Fruit fly (Drosophila melanogaster) S2 (cell line): ENCODE measurements around the gene Fer1.

Experiments
- CG8478 ChIP-seq: fragments of >200 bp; optimal IDR thresholded peaks from 2 replicates; lab custom pipeline; 2018
- CTCF ChIP-seq, 2 experiments: fragments of >200 bp; optimal IDR thresholded peaks; 2 replicates each; lab custom pipeline; 2018

Gene Fer1

DNA sequence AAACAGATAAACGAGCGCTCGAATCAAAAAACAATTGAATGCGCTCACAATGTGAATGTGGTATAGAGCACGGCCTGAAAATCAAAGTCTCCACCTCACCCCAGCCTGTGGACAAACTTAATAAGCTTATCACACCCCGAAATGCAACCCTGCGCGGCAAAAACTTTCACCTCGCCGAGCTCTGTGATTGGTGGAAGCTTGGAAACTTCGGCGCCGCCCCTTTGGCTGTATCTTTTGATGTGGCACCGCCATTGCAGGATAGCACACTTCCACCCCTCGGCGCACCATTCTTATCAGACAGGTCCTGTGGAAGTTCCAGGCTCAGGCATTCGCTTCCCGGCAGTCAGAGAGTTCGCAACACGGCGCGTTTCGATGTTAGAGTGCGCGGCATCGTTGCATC, at the start of gene Fer1:
Gene Fer1, plus strand, starts transcription at position 326 of the 400 bp plus-strand sequence.
- TF ChIP-seq CTCF (optimal IDR thresholded peaks at IDR 0.05; lab: Kevin White, UChicago) (no peak), CG8478 (no peak)

dm6 chr3R:7086377-7087200, 49.4 kb upstream of the Fer1 start, which contains the start of gene alphaTub84B:
TSS of gene alphaTub84B (plus strand) at chr3R:7086599.
- peak; percentile 49 to 59 for TF ChIP-seq CTCF (optimal IDR thresholded peaks at IDR 0.05; lab: Kevin White, UChicago)
- no peak for TF ChIP-seq CG8478

- TF ChIP-seq CG8478: no peak
- TF ChIP-seq CTCF (optimal IDR thresholded peaks at IDR 0.05; lab: Kevin White, UChicago): no peak
Measured at dm6 chr3R:7087201-7087505, 48.9 kb upstream of the Fer1 start.

DNA sequence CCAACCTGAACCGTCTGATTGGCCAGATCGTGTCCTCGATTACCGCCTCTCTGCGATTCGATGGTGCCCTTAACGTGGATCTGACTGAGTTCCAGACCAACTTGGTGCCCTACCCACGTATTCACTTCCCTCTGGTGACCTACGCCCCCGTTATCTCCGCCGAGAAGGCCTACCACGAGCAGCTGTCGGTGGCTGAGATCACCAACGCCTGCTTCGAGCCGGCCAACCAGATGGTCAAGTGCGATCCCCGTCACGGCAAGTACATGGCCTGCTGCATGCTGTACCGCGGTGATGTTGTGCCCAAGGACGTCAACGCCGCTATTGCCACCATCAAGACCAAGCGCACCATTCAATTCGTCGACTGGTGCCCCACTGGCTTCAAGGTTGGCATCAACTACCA, 48.1 kb upstream of the Fer1 start:
- TF ChIP-seq CTCF (optimal IDR thresholded peaks at IDR 0.05; lab: Kevin White, UChicago): no peak
- no peak for TF ChIP-seq CG8478

- TF ChIP-seq CG8478: no peak
- peak in 1 of 2 experiments; percentile 17 for TF ChIP-seq CTCF (optimal IDR thresholded peaks at IDR 0.05; lab: Kevin White, UChicago)
Measured at dm6 chr3R:7088837-7089361, 47.1 kb upstream of the Fer1 start.

dm6 chr3R:7089522-7090336, 46.3 kb upstream of the Fer1 start:
- no peak for TF ChIP-seq CG8478
- no peak for TF ChIP-seq CTCF (optimal IDR thresholded peaks at IDR 0.05; lab: Kevin White, UChicago)

DNA sequence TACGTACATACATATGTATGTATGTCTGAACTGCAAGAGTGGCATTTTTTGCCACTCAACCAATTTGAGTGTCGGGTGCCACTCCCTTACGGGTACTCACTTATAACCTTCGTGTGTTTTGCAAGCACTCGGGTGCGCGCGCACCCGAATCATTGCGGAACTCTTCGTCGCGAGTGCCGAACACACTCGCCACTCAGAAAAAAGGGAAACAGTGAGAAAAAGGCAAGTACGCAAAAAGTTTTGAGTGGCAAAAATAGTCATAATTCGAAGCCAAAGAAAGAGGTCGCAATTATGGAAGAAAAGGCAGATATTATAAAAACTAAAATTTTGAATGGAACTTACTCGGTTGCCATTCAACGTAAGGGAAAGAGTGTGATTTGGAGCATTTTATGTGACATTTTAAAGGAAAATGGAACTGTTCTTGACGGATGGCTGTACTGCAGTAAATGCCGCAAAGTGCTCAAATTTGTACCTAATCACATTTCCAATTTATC, 45.6 kb upstream of the Fer1 start:
- no peak for TF ChIP-seq CG8478
- no peak for TF ChIP-seq CTCF (optimal IDR thresholded peaks at IDR 0.05; lab: Kevin White, UChicago)

DNA sequence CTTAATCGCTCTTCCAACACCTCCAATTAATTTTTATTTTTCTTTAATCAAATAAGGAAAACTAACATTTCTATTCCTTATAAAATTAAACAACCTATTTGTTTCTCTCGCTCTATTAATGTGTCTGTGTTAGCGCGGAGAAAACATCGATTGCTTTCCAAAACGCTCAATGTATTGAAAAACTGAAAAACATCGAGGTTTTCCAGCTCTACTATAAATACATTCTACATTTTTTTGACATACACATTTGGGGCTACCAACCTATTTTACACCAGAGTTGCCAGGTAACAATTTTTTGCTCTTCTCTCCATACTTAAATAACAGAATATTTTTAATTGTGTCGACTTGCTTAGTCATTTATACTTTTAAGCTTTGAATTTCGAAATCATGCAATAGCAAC, 44.1 kb upstream of the Fer1 start:
- TF ChIP-seq CG8478: no peak
- TF ChIP-seq CTCF (optimal IDR thresholded peaks at IDR 0.05; lab: Kevin White, UChicago): peak in 1 of 2 experiments; percentile 51

DNA sequence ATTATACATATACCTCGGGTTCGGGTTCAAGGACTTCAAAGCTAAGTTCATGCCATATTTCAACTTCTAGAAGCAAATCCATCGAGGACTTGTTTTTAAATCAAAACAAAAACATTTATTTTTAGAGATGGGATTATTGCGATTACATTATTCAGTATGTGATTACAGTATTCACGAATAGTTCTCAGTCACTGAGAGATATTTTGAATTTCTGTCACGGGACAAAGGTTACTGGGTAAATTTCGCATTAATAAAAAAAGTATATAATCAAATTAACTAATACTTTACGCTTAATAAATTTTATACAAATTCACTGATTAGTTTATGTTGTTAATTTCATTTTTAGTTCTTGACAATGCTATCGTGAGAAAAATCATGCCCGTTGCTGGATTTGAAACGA, 42.4 kb upstream of the Fer1 start:
- no peak for TF ChIP-seq CG8478
- TF ChIP-seq CTCF (optimal IDR thresholded peaks at IDR 0.05; lab: Kevin White, UChicago): no peak

dm6 chr3R:7094368-7094767, 41.6 kb upstream of the Fer1 start:
- TF ChIP-seq CG8478 (no peak), CTCF (optimal IDR thresholded peaks at IDR 0.05; lab: Kevin White, UChicago) (no peak)

DNA sequence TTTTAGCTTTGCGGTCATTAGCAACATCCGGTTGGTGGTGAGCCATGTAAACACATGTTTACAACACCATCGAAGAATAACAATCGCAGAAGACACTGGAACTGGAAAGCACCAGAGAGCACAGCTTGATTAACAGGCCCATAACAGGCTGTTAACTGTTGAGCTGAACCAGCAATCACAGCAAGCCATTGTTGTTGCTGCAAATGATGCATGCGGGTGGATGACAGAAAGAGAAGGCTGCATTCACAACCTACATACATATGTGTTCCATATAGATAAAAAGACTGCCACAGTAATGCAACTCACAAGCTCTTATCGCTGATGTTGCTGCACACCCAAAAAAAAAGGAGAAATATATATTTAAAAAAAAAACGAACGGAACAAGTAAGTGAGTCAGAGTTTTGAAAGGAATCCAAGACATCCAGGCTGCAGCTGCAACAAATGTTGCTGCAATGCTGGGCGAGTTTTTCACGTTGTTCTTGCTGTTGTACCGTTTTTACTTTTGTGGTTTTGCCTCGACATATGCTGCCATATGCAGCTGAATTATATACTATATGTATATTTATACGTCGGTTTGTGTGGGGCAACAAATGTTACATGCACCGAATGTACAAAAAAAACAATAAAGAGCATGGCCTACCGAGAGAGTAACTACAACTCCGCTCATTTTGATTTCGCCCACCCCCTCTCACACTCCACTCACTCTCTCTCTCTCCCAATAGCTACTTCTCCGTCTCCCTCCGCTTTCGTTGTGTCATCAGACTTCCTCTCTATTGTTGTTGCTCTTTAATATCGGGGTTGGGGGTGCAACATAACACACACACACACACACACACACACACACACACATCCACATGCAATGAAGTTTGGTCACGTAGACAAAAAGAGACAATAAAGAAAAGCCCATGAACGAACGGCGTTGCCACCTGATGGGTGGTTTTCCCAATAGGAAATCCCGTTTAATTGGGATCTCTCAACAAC, 32.9 kb upstream of the Fer1 start:
- TF ChIP-seq CTCF (optimal IDR thresholded peaks at IDR 0.05; lab: Kevin White, UChicago) (no peak), CG8478 (no peak)

DNA sequence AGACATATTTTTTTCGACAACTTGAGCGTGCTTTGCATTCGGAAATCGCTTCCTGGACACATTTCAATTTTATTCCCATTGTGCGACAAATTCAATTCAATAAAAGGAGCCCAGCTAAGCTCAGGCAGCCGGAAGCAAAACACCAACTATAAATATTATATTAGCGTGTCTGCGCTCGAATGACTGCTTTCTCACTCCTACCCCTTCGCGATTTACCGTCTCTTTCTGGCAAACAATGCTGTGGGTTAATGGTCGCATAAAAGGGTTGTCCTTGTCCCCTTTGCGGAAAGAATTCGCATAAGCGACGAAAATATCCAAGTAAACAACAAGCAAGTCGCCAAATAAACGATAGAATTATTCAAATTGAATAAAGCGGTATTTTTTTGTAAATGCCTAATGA, 31.7 kb upstream of the Fer1 start:
- TF ChIP-seq CG8478: no peak
- no peak for TF ChIP-seq CTCF (optimal IDR thresholded peaks at IDR 0.05; lab: Kevin White, UChicago)

DNA sequence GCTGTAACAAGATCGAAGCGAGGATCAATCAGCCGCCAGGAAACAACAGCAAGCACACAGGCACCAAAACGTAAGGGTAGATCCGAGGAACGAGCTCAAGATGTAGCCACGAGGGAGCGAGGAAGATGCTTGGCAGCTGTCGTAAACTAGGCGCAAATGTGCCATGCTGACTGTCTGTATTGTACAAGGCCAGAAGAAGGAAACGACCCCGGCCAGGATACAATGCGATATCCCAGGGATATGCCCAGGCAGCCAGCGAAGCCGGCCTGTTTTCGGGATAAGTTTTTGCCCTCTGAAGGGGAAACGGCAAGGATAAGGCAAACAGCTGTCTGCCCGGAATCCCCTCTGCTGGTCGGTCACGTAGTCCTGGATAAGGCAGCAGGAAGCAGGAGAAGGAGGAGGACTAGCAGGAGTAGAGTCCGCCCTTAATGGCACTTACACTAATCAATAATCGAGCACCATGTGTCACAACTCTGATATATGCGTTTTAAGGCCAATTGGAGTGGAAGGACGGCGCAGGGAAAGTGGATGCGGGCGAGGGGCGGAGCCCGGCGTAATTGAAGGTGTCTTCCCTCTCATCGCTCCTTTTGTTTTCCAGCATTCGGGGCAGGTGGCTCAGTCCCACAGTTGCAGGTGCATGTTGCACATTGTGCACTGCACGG, 30.4 kb upstream of the Fer1 start:
- TF ChIP-seq CTCF (optimal IDR thresholded peaks at IDR 0.05; lab: Kevin White, UChicago) (no peak), CG8478 (no peak)
